Fruit fly (Drosophila melanogaster) whole organism, adult: ENCODE data around the gene CG12986.
A peak's percentile ranks its signal among the peaks of the same experiment; 100 is the strongest.

ENCODE experiments used
- CG11617 ChIP-seq: fragments of 200-800 bp; sonication (Bioruptor generic); optimal IDR thresholded peaks from 2 replicates; lab custom pipeline; 2017; ENCODE audit warnings: mild to moderate bottlenecking, missing biosample characterization, missing genetic modification reagents, missing genetic modification characterization
- CG12768 ChIP-seq: fragments of 200-800 bp; sonication (Bioruptor generic); optimal IDR thresholded peaks from 2 replicates; lab custom pipeline; 2017; ENCODE audit warnings: missing biosample characterization, missing genetic modification characterization, mild to moderate bottlenecking, moderate library complexity, missing genetic modification reagents
- CG1620 ChIP-seq: fragments of 200-800 bp; sonication (Bioruptor generic); optimal IDR thresholded peaks from 2 replicates; lab custom pipeline; 2016; ENCODE audit warnings: missing biosample characterization, missing genetic modification characterization
- CG33017 ChIP-seq: fragments of 200-800 bp; sonication (Bioruptor generic); optimal IDR thresholded peaks from 2 replicates; lab custom pipeline; 2018; ENCODE audit warnings: missing biosample characterization, mild to moderate bottlenecking, missing genetic modification characterization, moderate library complexity
- CG7045 ChIP-seq: fragments of 200-800 bp; sonication (Bioruptor generic); optimal IDR thresholded peaks from 2 replicates; lab custom pipeline; 2017; ENCODE audit warnings: missing biosample characterization, mild to moderate bottlenecking, missing genetic modification characterization
- CG7101 ChIP-seq: fragments of 200-800 bp; sonication (Bioruptor generic); optimal IDR thresholded peaks from 2 replicates; lab custom pipeline; 2018; ENCODE audit warnings: missing biosample characterization, mild to moderate bottlenecking, missing genetic modification characterization, moderate library complexity
- Clk ChIP-seq: fragments of 200-800 bp; sonication (Bioruptor generic); optimal IDR thresholded peaks from 2 replicates; lab custom pipeline; 2017; ENCODE audit warnings: missing biosample characterization, missing genetic modification characterization
- Hr96 ChIP-seq: fragments of 200-800 bp; sonication (Bioruptor generic); optimal IDR thresholded peaks from 2 replicates; lab custom pipeline; 2016; ENCODE audit warnings: missing biosample characterization, missing genetic modification characterization
- bab1 ChIP-seq: fragments of 200-800 bp; sonication (Bioruptor generic); optimal IDR thresholded peaks from 3 replicates; lab custom pipeline; 2019; ENCODE audit warnings: missing biosample characterization, mild to moderate bottlenecking, missing genetic modification characterization, moderate library complexity
- cnc ChIP-seq, 2 experiments: fragments of >200 bp; optimal IDR thresholded peaks; 2 replicates each; lab custom pipeline; 2017
- kay ChIP-seq: fragments of 200-800 bp; sonication (Bioruptor generic); peaks from one replicate; lab custom pipeline; 2016; ENCODE audit warnings: missing biosample characterization, missing genetic modification characterization, borderline replicate concordance
- toe ChIP-seq: fragments of 200-800 bp; sonication (Bioruptor generic); optimal IDR thresholded peaks from 2 replicates; lab custom pipeline; 2016; ENCODE audit warnings: missing biosample characterization, missing genetic modification characterization

- TF ChIP-seq Hr96 (GFP tag; lab: Kevin White, UChicago) (no peak), CG33017 (tag; lab: Kevin White, UChicago) (no peak), CG11617 (GFP tag; lab: Kevin White, UChicago) (no peak), CG12768 (GFP tag; lab: Kevin White, UChicago) (no peak), CG7045 (GFP tag; lab: Kevin White, UChicago) (no peak), Clk (GFP tag; lab: Kevin White, UChicago) (no peak), bab1 (GFP tag; lab: Kevin White, UChicago) (peak; percentile 61), toe (GFP tag; lab: Kevin White, UChicago) (no peak), CG1620 (GFP tag; lab: Kevin White, UChicago) (no peak), CG7101 (tag; lab: Kevin White, UChicago) (no peak), kay (no peak), cnc (optimal IDR thresholded peaks at IDR 0.05; lab: Kevin White, UChicago) (no peak)
Observed at dm6 chrX:17832163-17833014, 12.9 kb upstream of the CG12986 start.
